Fruit fly (Drosophila melanogaster) whole organism, prepupa: ENCODE results near the gene unc-119.

Experiments used
- Blimp-1 ChIP-seq: fragments of 200-800 bp; sonication (Bioruptor generic); optimal IDR thresholded peaks from 3 replicates; lab custom pipeline; 2017; ENCODE audit warnings: missing biosample characterization, missing genetic modification characterization, mild to moderate bottlenecking, moderate library complexity, missing genetic modification reagents
- CG10631 ChIP-seq: fragments of 200-800 bp; sonication (Bioruptor generic); optimal IDR thresholded peaks from 2 replicates; lab custom pipeline; 2016; ENCODE audit warnings: missing biosample characterization, missing genetic modification characterization
- CG10669 ChIP-seq: fragments of 200-800 bp; sonication (Bioruptor generic); optimal IDR thresholded peaks from 3 replicates; lab custom pipeline; 2018; ENCODE audit warnings: missing biosample characterization, mild to moderate bottlenecking, missing genetic modification characterization, moderate library complexity
- CG11762 ChIP-seq: fragments of 200-800 bp; sonication (Bioruptor generic); optimal IDR thresholded peaks from 3 replicates; lab custom pipeline; 2016; ENCODE audit warnings: missing biosample characterization, missing genetic modification characterization; ENCODE audit not compliant: insufficient read depth
- CG11902 ChIP-seq: fragments of 200-800 bp; sonication (Bioruptor generic); optimal IDR thresholded peaks from 3 replicates; lab custom pipeline; 2016; ENCODE audit warnings: missing biosample characterization, missing genetic modification characterization
- CG1621 ChIP-seq: fragments of 200-800 bp; sonication (Bioruptor generic); optimal IDR thresholded peaks from 3 replicates; lab custom pipeline; 2018; ENCODE audit warnings: missing biosample characterization, mild to moderate bottlenecking, missing genetic modification characterization
- CG16779 ChIP-seq: fragments of 200-800 bp; sonication (Bioruptor generic); optimal IDR thresholded peaks from 3 replicates; lab custom pipeline; 2017; ENCODE audit warnings: missing biosample characterization, mild to moderate bottlenecking, missing genetic modification characterization
- CG31627 ChIP-seq: fragments of 200-800 bp; sonication (Bioruptor generic); optimal IDR thresholded peaks from 3 replicates; lab custom pipeline; 2016; ENCODE audit warnings: missing biosample characterization, missing genetic modification characterization
- CG32006 ChIP-seq: fragments of 200-800 bp; sonication (Bioruptor generic); optimal IDR thresholded peaks from 3 replicates; lab custom pipeline; 2017; ENCODE audit warnings: missing biosample characterization, mild to moderate bottlenecking, missing genetic modification characterization
- CG34406 ChIP-seq: fragments of 200-800 bp; sonication (Bioruptor generic); optimal IDR thresholded peaks from 3 replicates; lab custom pipeline; 2016; ENCODE audit warnings: missing biosample characterization, missing genetic modification characterization
- CG3919 ChIP-seq: fragments of 200-800 bp; sonication (Bioruptor generic); optimal IDR thresholded peaks from 3 replicates; lab custom pipeline; 2016; ENCODE audit warnings: missing biosample characterization, missing genetic modification characterization
- CG6163 ChIP-seq: fragments of 200-800 bp; sonication (Bioruptor generic); IDR thresholded peaks from 3 replicates; pipeline ENCODE4 v1.3.6; 2022; ENCODE audit warnings: missing biosample characterization, missing genetic modification characterization
- CG6276 ChIP-seq: fragments of 200-800 bp; sonication (Bioruptor generic); optimal IDR thresholded peaks from 2 replicates; lab custom pipeline; 2017; ENCODE audit warnings: missing biosample characterization, mild to moderate bottlenecking, missing genetic modification characterization
- CG6792 ChIP-seq: fragments of 200-800 bp; sonication (Bioruptor generic); optimal IDR thresholded peaks from 3 replicates; lab custom pipeline; 2016; ENCODE audit warnings: missing biosample characterization, missing genetic modification characterization
- CG7368 ChIP-seq: fragments of 200-800 bp; sonication (Bioruptor generic); optimal IDR thresholded peaks from 3 replicates; lab custom pipeline; 2016; ENCODE audit warnings: missing biosample characterization, missing genetic modification characterization
- CG8119 ChIP-seq: fragments of 200-800 bp; sonication (Bioruptor generic); IDR thresholded peaks from 3 replicates; pipeline ENCODE4 v1.3.6; 2022; ENCODE audit warnings: missing biosample characterization, missing genetic modification characterization
- CG8319 ChIP-seq: fragments of 200-800 bp; sonication (Bioruptor generic); optimal IDR thresholded peaks from 3 replicates; lab custom pipeline; 2016; ENCODE audit warnings: missing biosample characterization, missing genetic modification characterization
- CG9139 ChIP-seq: fragments of 200-800 bp; sonication (Bioruptor generic); optimal IDR thresholded peaks from 3 replicates; lab custom pipeline; 2017; ENCODE audit warnings: missing biosample characterization, mild to moderate bottlenecking, missing genetic modification characterization
- Eip75B ChIP-seq: fragments of 200-800 bp; sonication (Bioruptor generic); optimal IDR thresholded peaks from 3 replicates; lab custom pipeline; 2016; ENCODE audit warnings: missing biosample characterization, missing genetic modification characterization
- Eip78C ChIP-seq: fragments of 200-800 bp; sonication (Bioruptor generic); peaks from one replicate; lab custom pipeline; 2016; ENCODE audit warnings: missing biosample characterization, missing genetic modification characterization
- Ets96B ChIP-seq: fragments of 200-800 bp; optimal IDR thresholded peaks from 2 replicates; lab custom pipeline; 2019; ENCODE audit warnings: missing biosample characterization, mild to moderate bottlenecking, missing genetic modification characterization, moderate library complexity
- Lpt ChIP-seq: fragments of 200-800 bp; sonication (Bioruptor generic); optimal IDR thresholded peaks from 3 replicates; lab custom pipeline; 2016; ENCODE audit warnings: missing biosample characterization, missing genetic modification characterization
- Met ChIP-seq: fragments of 200-800 bp; sonication (Bioruptor generic); optimal IDR thresholded peaks from 3 replicates; lab custom pipeline; 2016; ENCODE audit warnings: missing biosample characterization, missing genetic modification characterization
- Smox ChIP-seq: fragments of 200-800 bp; sonication (Bioruptor generic); optimal IDR thresholded peaks from 3 replicates; lab custom pipeline; 2016; ENCODE audit warnings: missing biosample characterization, missing genetic modification characterization
- Sox102F ChIP-seq: fragments of 200-800 bp; sonication (Bioruptor generic); optimal IDR thresholded peaks from 2 replicates; lab custom pipeline; 2016; ENCODE audit warnings: missing biosample characterization, mild to moderate bottlenecking, missing genetic modification characterization
- Sox15 ChIP-seq: fragments of 200-800 bp; sonication (Bioruptor generic); optimal IDR thresholded peaks from 3 replicates; lab custom pipeline; 2016; ENCODE audit warnings: missing biosample characterization, missing genetic modification characterization
- cyc ChIP-seq: fragments of 200-800 bp; sonication (Bioruptor generic); optimal IDR thresholded peaks from 3 replicates; lab custom pipeline; 2016; ENCODE audit warnings: missing biosample characterization, missing genetic modification characterization
- dac ChIP-seq: fragments of 200-800 bp; sonication (Bioruptor generic); optimal IDR thresholded peaks from 2 replicates; lab custom pipeline; 2017; ENCODE audit warnings: missing biosample characterization, mild to moderate bottlenecking, missing genetic modification characterization
- dsx ChIP-seq: fragments of 200-800 bp; optimal IDR thresholded peaks from 3 replicates; lab custom pipeline; 2019; ENCODE audit warnings: missing biosample characterization, mild to moderate bottlenecking, missing genetic modification characterization, moderate library complexity; ENCODE audit not compliant: poor library complexity, severe bottlenecking
- eg ChIP-seq: fragments of 200-800 bp; sonication (Bioruptor generic); IDR thresholded peaks from 3 replicates; pipeline ENCODE4 v1.3.6; 2022; ENCODE audit warnings: missing biosample characterization, missing genetic modification characterization
- lz ChIP-seq: fragments of 200-800 bp; sonication (Bioruptor generic); optimal IDR thresholded peaks from 3 replicates; lab custom pipeline; 2016; ENCODE audit warnings: missing biosample characterization, missing genetic modification characterization
- pdm3 ChIP-seq: fragments of 200-800 bp; sonication (Bioruptor generic); optimal IDR thresholded peaks from 3 replicates; lab custom pipeline; 2016; ENCODE audit warnings: missing biosample characterization, missing genetic modification characterization
- svp ChIP-seq: fragments of 200-800 bp; sonication (Bioruptor generic); peaks from one replicate; lab custom pipeline; 2016; ENCODE audit warnings: missing biosample characterization, missing genetic modification characterization
- topi ChIP-seq: fragments of 200-800 bp; sonication (Bioruptor generic); optimal IDR thresholded peaks from 3 replicates; lab custom pipeline; 2016; ENCODE audit warnings: missing biosample characterization, missing genetic modification characterization
- vri ChIP-seq: fragments of 200-800 bp; sonication (Bioruptor generic); optimal IDR thresholded peaks from 3 replicates; lab custom pipeline; 2016; ENCODE audit warnings: missing biosample characterization, mild to moderate bottlenecking, missing genetic modification characterization

unc-119 gene

DNA sequence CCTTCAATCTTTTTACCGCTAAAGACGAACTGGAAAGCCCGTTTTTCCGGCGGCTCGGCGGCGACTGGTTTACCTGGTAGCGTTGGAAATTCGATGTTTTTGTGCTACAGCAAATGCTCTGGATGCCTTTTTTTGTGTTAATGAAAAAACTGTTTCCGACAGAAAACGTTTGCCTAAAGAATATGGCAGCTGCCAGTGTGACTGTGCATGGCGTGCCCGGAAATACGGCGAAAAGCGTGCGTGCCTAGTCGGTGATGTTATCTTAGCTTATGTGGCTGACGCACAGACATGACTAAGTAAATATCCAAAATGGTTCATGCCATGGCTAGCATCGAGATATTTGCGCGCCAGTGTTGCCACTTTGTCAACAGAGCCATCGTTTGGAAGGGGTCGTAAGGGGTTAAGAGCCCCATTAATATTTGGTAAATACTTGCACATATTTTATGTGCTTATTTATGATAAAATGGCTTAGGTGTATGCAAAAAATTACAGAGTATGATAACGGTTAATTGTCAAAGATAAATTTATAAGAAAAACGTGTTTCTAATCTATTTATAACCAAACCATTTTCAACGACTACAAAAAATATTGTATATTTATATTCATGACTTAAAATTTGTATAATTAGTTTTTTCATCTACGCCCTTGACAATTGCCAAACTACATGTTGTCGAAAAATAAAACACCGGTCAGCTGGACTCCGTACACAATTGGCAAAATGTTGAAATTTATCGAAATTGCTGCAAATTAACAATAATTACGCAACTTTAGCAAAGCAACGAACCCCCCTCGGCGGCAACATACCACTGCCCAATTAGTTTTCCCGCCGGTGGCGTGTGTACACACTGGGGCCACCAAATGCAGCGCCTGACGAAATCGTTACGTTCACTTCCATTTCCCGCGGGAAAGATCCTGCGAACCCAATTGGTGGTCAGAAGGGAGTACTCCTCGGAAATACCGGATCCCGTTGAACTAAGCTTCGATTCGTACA lies 4.8 kb downstream of the unc-119 start, which contains the start of gene CG2059 (continued):
- TF ChIP-seq CG32006 (GFP tag; lab: Kevin White, UChicago) (no peak), svp (GFP tag; lab: Kevin White, UChicago) (peak; percentile 83), dac (GFP tag; lab: Kevin White, UChicago) (no peak), Met (GFP tag; lab: Kevin White, UChicago) (peak; percentile 7), pdm3 (GFP tag; lab: Kevin White, UChicago) (peak; percentile 41), Smox (GFP tag; lab: Kevin White, UChicago) (peak; percentile 56), CG10631 (peak; percentile 28), CG6792 (GFP tag; lab: Kevin White, UChicago) (no peak), CG6163 (GFP tag; lab: Robert Waterston, UW) (peak; percentile 36; the same call in 1 of the 3 replicates), dsx (GFP tag; lab: Kevin White, UChicago) (no peak), eg (GFP tag; lab: Robert Waterston, UW) (peak; percentile 32; the same call in 2 of the 3 replicates), CG10669 (no peak), CG34406 (peak; percentile 19), Sox102F (GFP tag; lab: Kevin White, UChicago) (peak; percentile 27), CG9139 (GFP tag; lab: Kevin White, UChicago) (no peak), Sox15 (GFP tag; lab: Kevin White, UChicago) (peak; percentile 12), Blimp-1 (no peak), vri (GFP tag; lab: Kevin White, UChicago) (peak; percentile 99), CG6276 (GFP tag; lab: Kevin White, UChicago) (peak; percentile 53), CG8319 (GFP tag; lab: Kevin White, UChicago) (no peak), cyc (GFP tag; lab: Kevin White, UChicago) (peak; percentile 42), lz (GFP tag; lab: Kevin White, UChicago) (peak; percentile 54), Lpt (GFP tag; lab: Kevin White, UChicago) (no peak)

- no peak for TF ChIP-seq dac (GFP tag; lab: Kevin White, UChicago)
- 0 out of 3 replicates have a peak, but pooled peaks have one; percentile 12 for TF ChIP-seq CG8119
Measured at dm6 chrX:7285410-7285809, 5.7 kb downstream of the unc-119 start.

dm6 chrX:7284964-7285363 lies 6.1 kb downstream of the unc-119 start:
- TF ChIP-seq eg (GFP tag; lab: Robert Waterston, UW) (no peak), CG11902 (GFP tag; lab: Kevin White, UChicago) (no peak), CG34406 (no peak), CG3919 (GFP tag; lab: Kevin White, UChicago) (no peak), CG16779 (no peak), svp (GFP tag; lab: Kevin White, UChicago) (no peak), Eip78C (GFP tag; lab: Kevin White, UChicago) (no peak), dsx (GFP tag; lab: Kevin White, UChicago) (no peak), CG11762 (GFP tag; lab: Kevin White, UChicago) (no peak), Eip75B (GFP tag; lab: Kevin White, UChicago) (no peak), CG6163 (GFP tag; lab: Robert Waterston, UW) (no peak), Smox (GFP tag; lab: Kevin White, UChicago) (no peak), CG32006 (GFP tag; lab: Kevin White, UChicago) (no peak), CG7368 (GFP tag; lab: Kevin White, UChicago) (no peak), CG31627 (GFP tag; lab: Kevin White, UChicago) (no peak), Ets96B (tag; lab: Kevin White, UChicago) (no peak), topi (no peak), Met (GFP tag; lab: Kevin White, UChicago) (no peak), CG8319 (GFP tag; lab: Kevin White, UChicago) (no peak), CG1621 (tag; lab: Kevin White, UChicago) (no peak)
- TF ChIP-seq, all 60 proteins: peak for 0
